Worm (Caenorhabditis elegans) whole organism, young adult: Measurements from ENCODE around the gene zzz-1.

Experiments used
- K11D2.4 ChIP-seq: fragments of 200-800 bp; sonication (Bioruptor generic); IDR thresholded peaks from 2 replicates; pipeline ENCODE4 v1.3.6; 2022; ENCODE audit warnings: missing genetic modification reagents, missing genetic modification characterization, missing compliant biosample characterization
- Y53G8AR.9 ChIP-seq: fragments of 200-800 bp; sonication (Bioruptor generic); conservative IDR thresholded peaks from 2 replicates; pipeline ENCODE4 v1.3.6; 2022; ENCODE audit warnings: missing genetic modification reagents, missing genetic modification characterization, missing compliant biosample characterization
- Y95B8A.8 ChIP-seq: fragments of 200-800 bp; sonication (Bioruptor generic); IDR thresholded peaks from 2 replicates; pipeline ENCODE4 v1.3.6; 2022; ENCODE audit warnings: missing genetic modification reagents, missing genetic modification characterization, missing compliant biosample characterization
- aptf-2 ChIP-seq: fragments of 200-800 bp; sonication (Bioruptor generic); conservative IDR thresholded peaks from 2 replicates; pipeline ENCODE4 v1.3.6; 2022; ENCODE audit warnings: missing genetic modification reagents, missing genetic modification characterization, missing compliant biosample characterization
- athp-1 ChIP-seq: sonication (generic microtip); optimal IDR thresholded peaks from 2 replicates; lab custom pipeline; 2017; ENCODE audit warnings: mild to moderate bottlenecking, missing genetic modification characterization, missing compliant biosample characterization
- ccch-3 ChIP-seq: fragments of 200-800 bp; sonication (Bioruptor generic); optimal IDR thresholded peaks from 2 replicates; lab custom pipeline; 2018; ENCODE audit warnings: mild to moderate bottlenecking, missing genetic modification characterization, missing compliant biosample characterization
- cebp-1 ChIP-seq, 2 experiments: fragments of 200-800 bp in 1 of 2; sonication (Bioruptor generic) in 1 of 2; sonication (generic microtip) in 1 of 2; IDR thresholded peaks in 1 of 2; optimal IDR thresholded peaks in 1 of 2; 2 replicates each; pipeline versions ENCODE4 v1.3.6 to Lab custom; 2017 to 2022; ENCODE audit warnings: missing compliant biosample characterization in 2 of 2, missing genetic modification characterization in 2 of 2, mild to moderate bottlenecking in 1 of 2, missing genetic modification reagents in 1 of 2, moderate library complexity in 1 of 2
- ceh-58 ChIP-seq: fragments of 200-800 bp; sonication (Bioruptor generic); IDR thresholded peaks from 2 replicates; pipeline ENCODE4 v1.3.6; 2022; ENCODE audit warnings: missing genetic modification characterization, missing compliant biosample characterization
- ceh-91 ChIP-seq: fragments of 200-800 bp; sonication (Bioruptor generic); IDR thresholded peaks from 2 replicates; pipeline ENCODE4 v1.3.6; 2022; ENCODE audit warnings: missing genetic modification reagents, missing genetic modification characterization, missing compliant biosample characterization
- chd-7 ChIP-seq: sonication (generic microtip); optimal IDR thresholded peaks from 2 replicates; lab custom pipeline; 2016; ENCODE audit warnings: mild to moderate bottlenecking, missing genetic modification characterization, moderate library complexity, missing compliant biosample characterization
- die-1 ChIP-seq: sonication (generic microtip); optimal IDR thresholded peaks from 2 replicates; lab custom pipeline; 2016; ENCODE audit warnings: missing genotype, mild to moderate bottlenecking, missing genetic modification characterization, missing compliant biosample characterization
- efl-1 ChIP-seq: fragments of 150-350 bp; optimal IDR thresholded peaks from 2 replicates; lab custom pipeline; 2014; ENCODE audit warnings: missing biosample characterization, missing genetic modification reagents, missing genetic modification characterization
- ets-4 ChIP-seq: fragments of 200-800 bp; sonication (Bioruptor generic); optimal IDR thresholded peaks from 2 replicates; lab custom pipeline; 2018; ENCODE audit warnings: mild to moderate bottlenecking, missing genetic modification characterization, missing compliant biosample characterization
- him-1 ChIP-seq: sonication (generic microtip); optimal IDR thresholded peaks from 2 replicates; lab custom pipeline; 2016; ENCODE audit warnings: missing genotype, missing genetic modification reagents, missing genetic modification characterization, missing compliant biosample characterization
- hlh-26 ChIP-seq: fragments of 200-800 bp; sonication (Bioruptor generic); conservative IDR thresholded peaks from 2 replicates; pipeline ENCODE4 v1.3.6; 2022; ENCODE audit warnings: missing genetic modification reagents, missing genetic modification characterization, missing compliant biosample characterization
- let-526 ChIP-seq: fragments of 200-800 bp; sonication (Bioruptor generic); IDR thresholded peaks from 2 replicates; pipeline ENCODE4 v1.3.6; 2022; ENCODE audit warnings: missing genetic modification reagents, missing genetic modification characterization, missing compliant biosample characterization
- let-607 ChIP-seq, 2 experiments: fragments of 200-800 bp in 1 of 2; sonication (Bioruptor generic) in 1 of 2; sonication (generic microtip) in 1 of 2; optimal IDR thresholded peaks; 2 replicates each; lab custom pipeline; 2016 to 2018; ENCODE audit warnings: mild to moderate bottlenecking in 2 of 2, missing compliant biosample characterization in 2 of 2, missing genetic modification characterization in 2 of 2, moderate library complexity in 2 of 2, missing genotype in 1 of 2
- lin-40 ChIP-seq: sonication (generic microtip); optimal IDR thresholded peaks from 2 replicates; lab custom pipeline; 2016; ENCODE audit warnings: missing genetic modification characterization, mild to moderate bottlenecking, missing compliant biosample characterization, missing genotype, missing genetic modification reagents
- lir-1 ChIP-seq: fragments of 200-800 bp; sonication (Bioruptor generic); conservative IDR thresholded peaks from 2 replicates; pipeline ENCODE4 v1.3.6; 2022; ENCODE audit warnings: missing genetic modification reagents, missing genetic modification characterization, missing compliant biosample characterization
- lsy-27 ChIP-seq: sonication (generic microtip); optimal IDR thresholded peaks from 2 replicates; lab custom pipeline; 2017; ENCODE audit warnings: missing genetic modification characterization, mild to moderate bottlenecking, missing compliant biosample characterization, antibody characterized with exemption, missing genotype, borderline replicate concordance; ENCODE audit not compliant: insufficient read depth
- madf-3 ChIP-seq: fragments of 200-800 bp; sonication (Bioruptor generic); IDR thresholded peaks from 2 replicates; pipeline ENCODE4 v1.3.6; 2022; ENCODE audit warnings: missing genetic modification reagents, missing genetic modification characterization, missing compliant biosample characterization
- mes-4 ChIP-seq: sonication (generic microtip); optimal IDR thresholded peaks from 2 replicates; lab custom pipeline; 2016; ENCODE audit warnings: missing genotype, missing genetic modification characterization, missing compliant biosample characterization
- nfyb-1 ChIP-seq: fragments of 200-800 bp; sonication (Bioruptor generic); IDR thresholded peaks from 2 replicates; pipeline ENCODE4 v1.3.6; 2022; ENCODE audit warnings: missing genetic modification reagents, missing genetic modification characterization, missing compliant biosample characterization
- nhr-120 ChIP-seq: fragments of 200-800 bp; sonication (Bioruptor generic); IDR thresholded peaks from 2 replicates; pipeline ENCODE4 v1.3.6; 2022; ENCODE audit warnings: missing genetic modification characterization, missing compliant biosample characterization
- rcor-1 ChIP-seq: fragments of 200-800 bp; sonication (Bioruptor generic); IDR thresholded peaks from 2 replicates; pipeline ENCODE4 v1.3.6; 2022; ENCODE audit warnings: missing genetic modification reagents, missing genetic modification characterization, missing compliant biosample characterization
- snpc-1.1 ChIP-seq: sonication (generic microtip); optimal IDR thresholded peaks from 2 replicates; lab custom pipeline; 2017; ENCODE audit warnings: missing genetic modification characterization, mild to moderate bottlenecking, missing compliant biosample characterization, antibody characterized with exemption, moderate library complexity, missing genotype, missing genetic modification reagents; ENCODE audit not compliant: insufficient read depth
- tbp1 ChIP-seq: fragments of 200-800 bp; sonication (Bioruptor generic); optimal IDR thresholded peaks from 2 replicates; lab custom pipeline; 2018; ENCODE audit warnings: mild to moderate bottlenecking, missing genetic modification characterization, missing compliant biosample characterization
- unc-130 ChIP-seq: sonication (generic microtip); optimal IDR thresholded peaks from 2 replicates; lab custom pipeline; 2016; ENCODE audit warnings: missing genetic modification reagents, missing genetic modification characterization, missing compliant biosample characterization
- xnd-1 ChIP-seq: sonication (generic microtip); optimal IDR thresholded peaks from 2 replicates; lab custom pipeline; 2016; ENCODE audit warnings: missing genotype, missing genetic modification reagents, missing genetic modification characterization, missing compliant biosample characterization
- zim-3 ChIP-seq: sonication (generic microtip); optimal IDR thresholded peaks from 2 replicates; lab custom pipeline; 2017; ENCODE audit warnings: mild to moderate bottlenecking, missing genetic modification characterization, moderate library complexity, missing compliant biosample characterization
- ztf-26 ChIP-seq: sonication (generic microtip); optimal IDR thresholded peaks from 2 replicates; lab custom pipeline; 2017; ENCODE audit warnings: missing genetic modification characterization, missing compliant biosample characterization
- ztf-6 ChIP-seq: fragments of 200-800 bp; sonication (Bioruptor generic); IDR thresholded peaks from 2 replicates; pipeline ENCODE4 v1.3.6; 2022; ENCODE audit warnings: missing genetic modification reagents, missing genetic modification characterization, missing compliant biosample characterization

The zzz-1 gene

ce11 chrV:10923229-10923628 is 14.3 kb upstream of the zzz-1 start, which contains the start of gene F58B4.7:
F58B4.7 (minus strand) TSS chrV:10923329.
- no peak for TF ChIP-seq ztf-26 (tag; lab: Kevin White, UChicago)

- no peak for TF ChIP-seq xnd-1 (tag; lab: Kevin White, UChicago)
- TF ChIP-seq madf-3 (GFP tag; lab: Robert Waterston, UW), result no peak
- TF ChIP-seq mes-4, result no peak
- TF ChIP-seq ets-4 (GFP tag; lab: Kevin White, UChicago), result no peak
- no peak for TF ChIP-seq hlh-26 (GFP tag; lab: Robert Waterston, UW)
- TF ChIP-seq ceh-91, result no peak
These were observed 12.8 kb upstream of the zzz-1 start, which contains the start of gene nas-31 for ce11 chrV:10921747-10922146. nas-31 (minus strand) TSS chrV:10921847.

- TF ChIP-seq athp-1 (tag; lab: Kevin White, UChicago), result no peak
- no peak for TF ChIP-seq efl-1 (GFP tag; lab: Kevin White, UChicago)
- no peak for TF ChIP-seq snpc-1.1 (tag; lab: Kevin White, UChicago)
- TF ChIP-seq let-526 (GFP tag; lab: Robert Waterston, UW), result no peak
- TF ChIP-seq lin-40 (tag; lab: Kevin White, UChicago), result no peak
- TF ChIP-seq lsy-27 (tag; lab: Kevin White, UChicago), result no peak
- TF ChIP-seq him-1 (tag; lab: Kevin White, UChicago), result no peak
- TF ChIP-seq aptf-2 (GFP tag; lab: Robert Waterston, UW), result no peak
- no peak for TF ChIP-seq tbp1 (GFP tag; lab: Kevin White, UChicago)
- no peak for TF ChIP-seq rcor-1 (GFP tag; lab: Robert Waterston, UW)
- no peak for TF ChIP-seq ccch-3 (GFP tag; lab: Kevin White, UChicago)
- no peak for TF ChIP-seq chd-7 (tag; lab: Kevin White, UChicago)
- TF ChIP-seq ceh-58 (GFP tag; lab: Robert Waterston, UW), result no peak
- no peak for TF ChIP-seq ztf-6
These were observed 9.4 kb upstream of the zzz-1 start, which contains the start of gene F58B4.2 for ce11 chrV:10918373-10918772. F58B4.2 (minus strand) TSS chrV:10918473.

- TF ChIP-seq ztf-6 (no peak), let-607 (tag; optimal IDR thresholded peaks at IDR 0.05; lab: Kevin White, UChicago) (no peak), nfyb-1 (GFP tag; lab: Robert Waterston, UW) (no peak), unc-130 (GFP tag; lab: Kevin White, UChicago) (no peak), die-1 (tag; lab: Kevin White, UChicago) (no peak), Y53G8AR.9 (GFP tag; lab: Robert Waterston, UW) (no peak), zim-3 (tag; lab: Kevin White, UChicago) (no peak), Y95B8A.8 (GFP tag; lab: Robert Waterston, UW) (no peak), cebp-1 (GFP tag; IDR thresholded peaks at IDR 0.05; lab: Robert Waterston, UW) (no peak), cebp-1 (tag; optimal IDR thresholded peaks at IDR 0.05; lab: Kevin White, UChicago) (no peak), lir-1 (GFP tag; lab: Robert Waterston, UW) (no peak), K11D2.4 (GFP tag; lab: Robert Waterston, UW) (no peak), nhr-120 (GFP tag; lab: Robert Waterston, UW) (no peak)
These were observed 7.0 kb upstream of the zzz-1 start for ce11 chrV:10915922-10916321.
